Worm (Caenorhabditis elegans) whole organism, young adult: ENCODE measurements around the gene nspg-14.

Experiments
- T07F8.4 ChIP-seq: sonication (generic microtip); optimal IDR thresholded peaks from 2 replicates; lab custom pipeline; 2016; ENCODE audit warnings: mild to moderate bottlenecking, missing genetic modification characterization, moderate library complexity, missing compliant biosample characterization
- ama-1 ChIP-seq, 3 experiments: fragments of 150-350 bp in 1 of 3; sonication (generic microtip) in 2 of 3; optimal IDR thresholded peaks; 2 replicates each; lab custom pipeline; 2014 to 2018; ENCODE audit warnings: missing biosample characterization in 2 of 3, missing genetic modification characterization in 2 of 3, missing genetic modification reagents in 2 of 3
- cebp-1 ChIP-seq, 2 experiments: fragments of 200-800 bp in 1 of 2; sonication (Bioruptor generic) in 1 of 2; sonication (generic microtip) in 1 of 2; IDR thresholded peaks in 1 of 2; optimal IDR thresholded peaks in 1 of 2; 2 replicates each; pipeline versions ENCODE4 v1.3.6 to Lab custom; 2017 to 2022; ENCODE audit warnings: missing compliant biosample characterization in 2 of 2, missing genetic modification characterization in 2 of 2, mild to moderate bottlenecking in 1 of 2, missing genetic modification reagents in 1 of 2, moderate library complexity in 1 of 2
- let-607 ChIP-seq, 2 experiments: fragments of 200-800 bp in 1 of 2; sonication (Bioruptor generic) in 1 of 2; sonication (generic microtip) in 1 of 2; optimal IDR thresholded peaks; 2 replicates each; lab custom pipeline; 2016 to 2018; ENCODE audit warnings: mild to moderate bottlenecking in 2 of 2, missing compliant biosample characterization in 2 of 2, missing genetic modification characterization in 2 of 2, moderate library complexity in 2 of 2, missing genotype in 1 of 2
- pha-4 ChIP-seq: fragments of 150-350 bp; sonication (generic microtip); optimal IDR thresholded peaks from 2 replicates; lab custom pipeline; 2014; ENCODE audit warnings: missing biosample characterization, missing genetic modification reagents, missing genetic modification characterization
- rpc-1 ChIP-seq, 2 experiments: fragments of 150-350 bp in 1 of 2; sonication (generic microtip) in 1 of 2; optimal IDR thresholded peaks; 2 replicates each; lab custom pipeline; 2014 to 2018; ENCODE audit warnings: missing biosample characterization in 1 of 2, missing genetic modification characterization in 1 of 2, missing genetic modification reagents in 1 of 2, missing genotype in 1 of 2
- tlf-1 ChIP-seq: fragments of 200-800 bp; sonication (Bioruptor generic); optimal IDR thresholded peaks from 2 replicates; lab custom pipeline; 2018; ENCODE audit warnings: mild to moderate bottlenecking, missing genetic modification characterization, missing compliant biosample characterization

ce11 chrX:5208326-5208725, 44.5 kb upstream of the nspg-14 start:
- TF ChIP-seq let-607 (tag; optimal IDR thresholded peaks at IDR 0.05; lab: Kevin White, UChicago), result no peak
- TF ChIP-seq cebp-1 (GFP tag; IDR thresholded peaks at IDR 0.05; lab: Robert Waterston, UW), result no peak
- no peak for TF ChIP-seq cebp-1 (tag; optimal IDR thresholded peaks at IDR 0.05; lab: Kevin White, UChicago)
- no peak for TF ChIP-seq tlf-1
- TF ChIP-seq pha-4 (tag; lab: Kevin White, UChicago), result no peak
- no peak for TF ChIP-seq T07F8.4 (tag; lab: Kevin White, UChicago)
- no peak for TF ChIP-seq ama-1 (optimal IDR thresholded peaks at IDR 0.05; lab: Kevin White, UChicago)
- no peak for TF ChIP-seq ama-1 (GFP tag; optimal IDR thresholded peaks at IDR 0.05; lab: Kevin White, UChicago)
- TF ChIP-seq rpc-1 (optimal IDR thresholded peaks at IDR 0.05; lab: Kevin White, UChicago), result no peak
- no peak for TF ChIP-seq rpc-1 (tag; optimal IDR thresholded peaks at IDR 0.05; lab: Kevin White, UChicago)
